Worm (Caenorhabditis elegans) whole organism, L1 larva: ENCODE measurements around the gene vps-53.
A peak's percentile ranks its signal among the peaks of the same experiment; 100 is the strongest.

Source experiments
- Y116A8C.19 ChIP-seq: sonication (generic microtip); optimal IDR thresholded peaks from 2 replicates; lab custom pipeline; 2016; ENCODE audit warnings: missing compliant biosample characterization, missing genetic modification characterization, borderline replicate concordance
- alr-1 ChIP-seq: fragments of 200-800 bp; sonication (Bioruptor generic); optimal IDR thresholded peaks from 2 replicates; lab custom pipeline; 2018; ENCODE audit warnings: borderline replicate concordance, mild to moderate bottlenecking, missing genetic modification characterization, missing compliant biosample characterization
- ama-1 ChIP-seq: fragments of 150-350 bp; optimal IDR thresholded peaks from 2 replicates; lab custom pipeline; 2014
- blmp-1 ChIP-seq: fragments of 150-350 bp; optimal IDR thresholded peaks from 2 replicates; lab custom pipeline; 2014; ENCODE audit warnings: missing biosample characterization, missing genetic modification characterization
- ceh-8 ChIP-seq: fragments of 200-800 bp; sonication (Bioruptor generic); optimal IDR thresholded peaks from 2 replicates; lab custom pipeline; 2018; ENCODE audit warnings: mild to moderate bottlenecking, missing genetic modification characterization, moderate library complexity, missing compliant biosample characterization
- ceh-82 ChIP-seq, 3 experiments: fragments of 150-350 bp in 1 of 3; sonication (generic microtip) in 2 of 3; optimal IDR thresholded peaks; 2 replicates each; lab custom pipeline; 2014 to 2017; ENCODE audit warnings: missing biosample characterization in 3 of 3, missing genetic modification characterization in 3 of 3
- ces-1 ChIP-seq: fragments of 150-350 bp; optimal IDR thresholded peaks from 2 replicates; lab custom pipeline; 2014; ENCODE audit warnings: missing biosample characterization, missing genetic modification reagents, missing genetic modification characterization
- efl-3 ChIP-seq: fragments of 200-800 bp; sonication (Bioruptor generic); optimal IDR thresholded peaks from 2 replicates; lab custom pipeline; 2018; ENCODE audit warnings: mild to moderate bottlenecking, missing genetic modification characterization, missing compliant biosample characterization
- elt-2 ChIP-seq: sonication (generic microtip); optimal IDR thresholded peaks from 2 replicates; lab custom pipeline; 2016; ENCODE audit warnings: missing genetic modification characterization, mild to moderate bottlenecking, inconsistent platforms, missing compliant biosample characterization, missing genetic modification reagents
- elt-3 ChIP-seq, 6 experiments: fragments of 150-350 bp in 1 of 6; sonication (generic microtip); optimal IDR thresholded peaks; 2 replicates each; lab custom pipeline; 2017 to 2018; ENCODE audit warnings: missing biosample characterization in 6 of 6, missing genetic modification characterization in 6 of 6, inconsistent platforms in 1 of 6
- fkh-10 ChIP-seq: sonication (generic microtip); optimal IDR thresholded peaks from 2 replicates; lab custom pipeline; 2017; ENCODE audit warnings: missing biosample characterization, missing genetic modification reagents, missing genetic modification characterization
- fkh-4 ChIP-seq: sonication (generic microtip); optimal IDR thresholded peaks from 2 replicates; lab custom pipeline; 2016; ENCODE audit warnings: missing compliant biosample characterization, missing genetic modification characterization, borderline replicate concordance
- grh-1 ChIP-seq: fragments of 200-800 bp; sonication (Bioruptor generic); IDR thresholded peaks from 2 replicates; pipeline ENCODE4 v1.3.6; 2022; ENCODE audit warnings: missing genetic modification reagents, missing genetic modification characterization, missing compliant biosample characterization
- irx-1 ChIP-seq: sonication (generic microtip); optimal IDR thresholded peaks from 2 replicates; lab custom pipeline; 2016; ENCODE audit warnings: missing genetic modification characterization, missing compliant biosample characterization
- isw-1 ChIP-seq: fragments of 200-800 bp; sonication (Bioruptor generic); IDR thresholded peaks from 2 replicates; pipeline ENCODE4 v1.3.6; 2022; ENCODE audit warnings: missing genetic modification characterization, missing compliant biosample characterization
- lin-13 ChIP-seq: fragments of 150-350 bp; optimal IDR thresholded peaks from 2 replicates; lab custom pipeline; 2014; ENCODE audit warnings: missing biosample characterization, missing genetic modification reagents, missing genetic modification characterization
- lin-14 ChIP-seq: fragments of 200-800 bp; sonication (Bioruptor generic); optimal IDR thresholded peaks from 2 replicates; lab custom pipeline; 2018; ENCODE audit warnings: mild to moderate bottlenecking, missing genetic modification characterization, moderate library complexity, missing compliant biosample characterization
- lin-35 ChIP-seq, 2 experiments: fragments of 150-350 bp; optimal IDR thresholded peaks; 2 replicates each; lab custom pipeline; 2014; ENCODE audit warnings: missing biosample characterization in 2 of 2, missing genetic modification characterization in 2 of 2, missing genetic modification reagents in 2 of 2
- lir-3 ChIP-seq: sonication (generic microtip); optimal IDR thresholded peaks from 2 replicates; lab custom pipeline; 2016; ENCODE audit warnings: mild to moderate bottlenecking, missing genetic modification characterization, moderate library complexity, missing compliant biosample characterization; ENCODE audit not compliant: poor library complexity
- mab-9 ChIP-seq: fragments of 200-800 bp; sonication (Bioruptor generic); IDR thresholded peaks from 2 replicates; pipeline ENCODE4 v1.3.6; 2022; ENCODE audit warnings: missing genetic modification reagents, missing genetic modification characterization, missing compliant biosample characterization
- mep-1 ChIP-seq: fragments of 150-350 bp; optimal IDR thresholded peaks from 2 replicates; lab custom pipeline; 2014; ENCODE audit warnings: missing biosample characterization, missing genetic modification characterization
- nhr-12 ChIP-seq: sonication (generic microtip); optimal IDR thresholded peaks from 2 replicates; lab custom pipeline; 2017; ENCODE audit warnings: missing biosample characterization, missing genetic modification characterization
- nhr-20 ChIP-seq: sonication (generic microtip); optimal IDR thresholded peaks from 2 replicates; lab custom pipeline; 2016; ENCODE audit warnings: mild to moderate bottlenecking, missing genetic modification characterization, missing compliant biosample characterization
- nhr-237 ChIP-seq: fragments of 150-350 bp; optimal IDR thresholded peaks from 2 replicates; lab custom pipeline; 2014; ENCODE audit warnings: missing biosample characterization, missing genetic modification characterization
- nhr-71 ChIP-seq: sonication (generic microtip); optimal IDR thresholded peaks from 2 replicates; lab custom pipeline; 2016; ENCODE audit warnings: mild to moderate bottlenecking, missing genetic modification characterization, moderate library complexity, missing compliant biosample characterization
- nhr-76 ChIP-seq: sonication (generic microtip); optimal IDR thresholded peaks from 2 replicates; lab custom pipeline; 2017; ENCODE audit warnings: missing biosample characterization, missing genetic modification characterization
- nhr-85 ChIP-seq: sonication (generic microtip); peaks from one replicate; lab custom pipeline; 2016; ENCODE audit warnings: missing genetic modification characterization, inconsistent platforms, missing compliant biosample characterization
- nhr-90 ChIP-seq: sonication (generic microtip); optimal IDR thresholded peaks from 2 replicates; lab custom pipeline; 2016; ENCODE audit warnings: mild to moderate bottlenecking, missing genetic modification characterization, missing compliant biosample characterization; ENCODE audit not compliant: poor library complexity
- pqm-1 ChIP-seq: sonication (generic microtip); optimal IDR thresholded peaks from 3 replicates; lab custom pipeline; 2017; ENCODE audit warnings: missing biosample characterization, missing genetic modification characterization
- rnt-1 ChIP-seq: sonication (generic microtip); optimal IDR thresholded peaks from 2 replicates; lab custom pipeline; 2016; ENCODE audit warnings: mild to moderate bottlenecking, missing genetic modification characterization, moderate library complexity, missing compliant biosample characterization
- skn-1 ChIP-seq: fragments of 150-350 bp; optimal IDR thresholded peaks from 2 replicates; lab custom pipeline; 2014; ENCODE audit warnings: missing biosample characterization, missing genetic modification characterization
- snu-23 ChIP-seq: sonication (generic microtip); optimal IDR thresholded peaks from 2 replicates; lab custom pipeline; 2016; ENCODE audit warnings: missing genetic modification characterization, missing compliant biosample characterization
- sptf-1 ChIP-seq: fragments of 150-350 bp; optimal IDR thresholded peaks from 2 replicates; lab custom pipeline; 2014; ENCODE audit warnings: missing biosample characterization, missing genetic modification characterization
- tlp-1 ChIP-seq: fragments of 150-350 bp; optimal IDR thresholded peaks from 2 replicates; lab custom pipeline; 2014; ENCODE audit warnings: missing biosample characterization, missing genetic modification characterization
- unc-130 ChIP-seq: fragments of 150-350 bp; optimal IDR thresholded peaks from 2 replicates; lab custom pipeline; 2017; ENCODE audit warnings: missing biosample characterization, missing genetic modification characterization, inconsistent platforms
- unc-62 ChIP-seq: fragments of 150-350 bp; optimal IDR thresholded peaks from 2 replicates; lab custom pipeline; 2014; ENCODE audit warnings: missing biosample characterization, missing genetic modification reagents, missing genetic modification characterization
- vab-15 ChIP-seq: sonication (generic microtip); optimal IDR thresholded peaks from 2 replicates; lab custom pipeline; 2017; ENCODE audit warnings: missing genotype, mild to moderate bottlenecking, missing genetic modification characterization, missing compliant biosample characterization
- ztf-4 ChIP-seq: fragments of 150-350 bp; optimal IDR thresholded peaks from 2 replicates; lab custom pipeline; 2014; ENCODE audit warnings: missing biosample characterization, missing genetic modification characterization

vps-53 gene

DNA sequence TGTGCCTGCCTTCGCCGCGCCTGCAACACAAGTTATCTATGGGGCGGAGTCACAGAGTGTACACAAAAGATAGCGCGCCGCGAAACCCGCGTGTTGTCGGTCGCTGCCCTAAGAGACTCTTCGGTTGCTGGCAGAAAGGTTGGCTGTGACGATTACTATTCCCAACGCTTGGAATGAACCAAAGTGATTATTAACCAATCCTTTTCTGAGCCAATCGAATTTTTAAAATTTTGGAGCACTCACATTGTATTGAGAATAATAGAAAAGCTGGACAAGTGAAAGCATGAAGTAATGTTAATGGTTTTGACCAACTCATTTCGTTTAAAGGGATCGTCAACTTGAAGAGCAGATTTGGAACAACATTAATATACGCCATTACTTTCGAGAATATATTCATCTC lies 40.1 kb downstream of the vps-53 start (continued):
- TF ChIP-seq nhr-12 (tag; lab: Kevin White, UChicago) (no peak), unc-130 (tag; lab: Kevin White, UChicago) (no peak), rnt-1 (tag; lab: Kevin White, UChicago) (peak; percentile 90), lin-35 (GFP tag; optimal IDR thresholded peaks at IDR 0.05; lab: Kevin White, UChicago) (peak in 1 of 2 experiments; percentile 69), blmp-1 (tag; lab: Kevin White, UChicago) (no peak), ces-1 (GFP tag; lab: Kevin White, UChicago) (no peak), mab-9 (no peak), pqm-1 (tag; lab: Kevin White, UChicago) (no peak), ama-1 (lab: Kevin White, UChicago) (peak; percentile 91), nhr-237 (tag; lab: Kevin White, UChicago) (no peak), alr-1 (tag; lab: Kevin White, UChicago) (no peak), nhr-76 (no peak), Y116A8C.19 (tag; lab: Kevin White, UChicago) (no peak), nhr-20 (peak; percentile 80), elt-3 (tag; optimal IDR thresholded peaks at IDR 0.05; lab: Kevin White, UChicago) (peak in 4 of 6 experiments; percentile 3 to 14 (median 8)), nhr-85 (tag; lab: Kevin White, UChicago) (peak; percentile 88), snu-23 (peak; percentile 81), elt-2 (tag; lab: Kevin White, UChicago) (peak; percentile 91), tlp-1 (tag; lab: Kevin White, UChicago) (no peak), ztf-4 (tag; lab: Kevin White, UChicago) (peak; percentile 24), grh-1 (peak; percentile 62), skn-1 (no peak), efl-3 (no peak), mep-1 (tag; lab: Kevin White, UChicago) (peak; percentile 14), unc-62 (GFP tag; lab: Kevin White, UChicago) (no peak), fkh-4 (no peak), sptf-1 (no peak), isw-1 (GFP tag; lab: Robert Waterston, UW) (no peak), fkh-10 (GFP tag; lab: Kevin White, UChicago) (no peak), lin-13 (GFP tag; lab: Kevin White, UChicago) (no peak), nhr-90 (tag; lab: Kevin White, UChicago) (peak; percentile 91), vab-15 (no peak), ceh-82 (tag; optimal IDR thresholded peaks at IDR 0.05; lab: Kevin White, UChicago) (peak; percentile 43 to 56 (median 48)), lir-3 (tag; lab: Kevin White, UChicago) (peak; percentile 31), lin-14 (GFP tag; lab: Kevin White, UChicago) (peak; percentile 64)

DNA sequence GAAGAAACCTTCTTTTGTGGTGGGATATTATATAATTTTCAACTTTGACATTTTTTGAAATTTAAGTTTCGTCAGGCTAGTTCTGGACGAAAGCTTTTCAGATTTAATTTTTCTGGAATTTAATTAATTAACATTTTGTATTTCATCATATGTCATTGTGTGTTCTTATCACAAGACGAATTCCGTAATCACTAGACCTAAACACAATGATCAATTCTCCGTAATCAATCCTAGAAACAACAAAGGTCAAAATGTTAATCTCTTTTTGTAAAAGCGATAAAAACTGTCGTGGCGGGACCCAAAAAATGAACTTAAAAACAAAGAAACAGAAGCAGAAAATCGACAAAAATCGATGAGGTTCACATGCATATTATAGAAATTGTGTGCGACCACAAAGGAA lies 42.6 kb downstream of the vps-53 start:
- TF ChIP-seq elt-2 (tag; lab: Kevin White, UChicago) (peak; percentile 50), nhr-71 (tag; lab: Kevin White, UChicago) (peak; percentile 29), isw-1 (GFP tag; lab: Robert Waterston, UW) (no peak)

DNA sequence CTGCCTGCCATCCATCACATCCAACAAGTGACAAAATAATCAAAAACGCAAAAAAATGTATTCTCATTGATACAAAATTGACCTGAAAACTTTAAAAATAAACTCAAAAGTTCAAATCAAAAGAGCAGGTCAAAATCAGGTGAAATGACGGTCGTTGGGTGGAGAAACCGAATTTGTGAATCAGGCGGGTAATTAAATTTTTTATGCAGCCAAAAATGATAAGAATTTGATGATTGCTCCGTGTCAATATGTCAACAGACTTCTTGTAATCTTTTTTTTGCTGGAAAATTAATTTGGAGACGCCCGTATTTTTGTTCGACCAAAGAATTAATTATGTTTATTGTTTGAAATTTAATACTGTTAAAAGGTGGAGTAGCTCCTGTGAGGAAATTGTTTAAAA lies 43.5 kb downstream of the vps-53 start, which contains the start of gene ncx-6:
ncx-6 (minus strand) TSS at position 88 of the 400 bp plus-strand sequence.
- TF ChIP-seq ceh-8 (GFP tag; lab: Kevin White, UChicago) (no peak), elt-2 (tag; lab: Kevin White, UChicago) (peak; percentile 34)

DNA sequence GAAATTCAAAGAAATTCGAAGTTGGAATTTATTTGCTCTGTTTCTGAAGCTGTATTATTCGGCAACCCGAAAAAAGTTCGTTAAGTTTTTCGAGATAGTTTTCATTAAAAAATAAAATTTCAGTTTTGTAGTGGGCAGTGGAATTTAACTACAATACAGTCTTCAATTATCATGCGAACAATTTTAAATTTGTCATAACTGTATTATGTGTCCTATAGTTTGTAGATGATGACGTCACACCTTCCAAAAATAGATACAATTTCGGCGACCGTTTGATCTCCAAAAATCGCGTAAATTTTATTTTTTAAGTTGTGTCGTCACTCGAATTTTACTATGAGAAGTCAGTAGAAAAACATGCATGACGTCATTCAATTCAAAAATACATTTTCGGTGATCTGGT lies 44.1 kb downstream of the vps-53 start:
- TF ChIP-seq irx-1 (tag; lab: Kevin White, UChicago) (no peak), nhr-12 (tag; lab: Kevin White, UChicago) (no peak)
- TF ChIP-seq, all 84 proteins: peak for 0
